Fruit fly (Drosophila melanogaster): ENCODE measurements around the gene Hsp67Bc.

DNA sequence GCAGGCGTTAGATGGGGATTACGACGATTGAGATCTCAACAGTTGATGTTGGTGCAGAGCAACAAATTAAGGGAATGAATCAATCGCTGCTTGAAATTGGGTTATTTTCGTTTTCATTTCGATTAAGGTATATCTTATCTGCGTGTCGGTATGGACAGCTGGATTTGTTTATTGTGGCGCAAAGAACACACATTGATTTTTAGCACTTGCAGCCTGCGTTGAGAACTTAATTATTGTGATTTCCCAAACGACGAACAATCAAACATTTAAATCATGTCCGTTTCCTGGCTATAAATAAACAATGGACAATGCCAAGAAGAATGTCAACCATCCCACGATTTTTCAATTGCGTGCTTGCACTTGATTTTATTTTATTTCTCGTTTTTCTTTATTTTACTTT lies 25.7 kb upstream of the Hsp67Bc start:
- TF ChIP-seq psq (optimal IDR thresholded peaks at IDR 0.05) (no peak), Myc (optimal IDR thresholded peaks at IDR 0.05) (no peak), ttk (optimal IDR thresholded peaks at IDR 0.05) (no peak), insv (optimal IDR thresholded peaks at IDR 0.05) (no peak), h (optimal IDR thresholded peaks at IDR 0.05) (no peak), Sin3A (optimal IDR thresholded peaks at IDR 0.05) (no peak)

Measured in Kc167 (cell line).